Fruit fly (Drosophila melanogaster) whole organism, embryonic: ENCODE measurements around the gene Herc4.

Experiments used
- CG10147 ChIP-seq: fragments of 200-800 bp; sonication (Bioruptor generic); optimal IDR thresholded peaks from 2 replicates; lab custom pipeline; 2019; ENCODE audit warnings: missing biosample characterization, mild to moderate bottlenecking, missing genetic modification characterization, moderate library complexity
- CG15011 ChIP-seq: fragments of 200-800 bp; sonication (Bioruptor generic); optimal IDR thresholded peaks from 3 replicates; lab custom pipeline; 2018; ENCODE audit warnings: missing biosample characterization, mild to moderate bottlenecking, missing genetic modification characterization
- CG2116 ChIP-seq: fragments of 200-800 bp; sonication (Bioruptor generic); optimal IDR thresholded peaks from 3 replicates; lab custom pipeline; 2018; ENCODE audit warnings: missing biosample characterization, mild to moderate bottlenecking, missing genetic modification characterization
- CG32772 ChIP-seq: fragments of 200-800 bp; sonication (Bioruptor generic); IDR thresholded peaks from 2 replicates; pipeline ENCODE4 v1.3.6; 2022; ENCODE audit warnings: missing biosample characterization, missing genetic modification characterization
- CG7357 ChIP-seq: fragments of 200-800 bp; sonication (Bioruptor generic); IDR thresholded peaks from 3 replicates; pipeline ENCODE4 v1.3.6; 2022; ENCODE audit warnings: missing biosample characterization, missing genetic modification characterization
- Dp ChIP-seq: fragments of 200-800 bp; sonication (Bioruptor generic); optimal IDR thresholded peaks from 2 replicates; lab custom pipeline; 2018; ENCODE audit warnings: missing biosample characterization, mild to moderate bottlenecking, missing genetic modification characterization, moderate library complexity
- Hand ChIP-seq: fragments of 200-800 bp; sonication (Bioruptor generic); optimal IDR thresholded peaks from 2 replicates; lab custom pipeline; 2017; ENCODE audit warnings: mild to moderate bottlenecking, missing biosample characterization, missing genetic modification reagents, missing genetic modification characterization
- Nf-YB ChIP-seq: fragments of 200-800 bp; sonication (Bioruptor generic); optimal IDR thresholded peaks from 3 replicates; lab custom pipeline; 2019; ENCODE audit warnings: missing biosample characterization, mild to moderate bottlenecking, missing genetic modification characterization, moderate library complexity
- az2 ChIP-seq: fragments of 200-800 bp; sonication (Bioruptor generic); optimal IDR thresholded peaks from 3 replicates; lab custom pipeline; 2016; ENCODE audit warnings: missing biosample characterization, missing genetic modification characterization
- cato ChIP-seq: fragments of 200-800 bp; sonication (Bioruptor generic); optimal IDR thresholded peaks from 2 replicates; lab custom pipeline; 2016; ENCODE audit warnings: missing biosample characterization, missing genetic modification characterization, borderline replicate concordance
- ewg ChIP-seq: fragments of 200-800 bp; sonication (Bioruptor generic); optimal IDR thresholded peaks from 3 replicates; lab custom pipeline; 2017; ENCODE audit warnings: mild to moderate bottlenecking, missing biosample characterization, missing genetic modification reagents, missing genetic modification characterization
- gro ChIP-seq: fragments of 200-800 bp; sonication (Bioruptor generic); optimal IDR thresholded peaks from 2 replicates; lab custom pipeline; 2016; ENCODE audit warnings: missing biosample characterization, missing genetic modification characterization
- lilli ChIP-seq: fragments of 200-800 bp; sonication (Bioruptor generic); optimal IDR thresholded peaks from 3 replicates; lab custom pipeline; 2016; ENCODE audit warnings: missing biosample characterization, missing genetic modification characterization
- pita ChIP-seq: fragments of 200-800 bp; sonication (Bioruptor generic); optimal IDR thresholded peaks from 2 replicates; lab custom pipeline; 2017; ENCODE audit warnings: missing biosample characterization, mild to moderate bottlenecking, missing genetic modification characterization

dm6 chr3L:1349397-1349796, 35.9 kb downstream of the Herc4 start:
- no peak for TF ChIP-seq CG15011 (GFP tag; lab: Kevin White, UChicago)
- TF ChIP-seq CG2116, result no peak
- TF ChIP-seq CG32772, result no peak
- TF ChIP-seq ewg, result peak; percentile 71
- TF ChIP-seq pita (GFP tag; lab: Kevin White, UChicago), result no peak
- TF ChIP-seq Hand (GFP tag; lab: Kevin White, UChicago), result no peak
- no peak for TF ChIP-seq Nf-YB (GFP tag; lab: Kevin White, UChicago)
- TF ChIP-seq cato (GFP tag; lab: Kevin White, UChicago), result no peak
- TF ChIP-seq CG7357 (GFP tag; lab: Robert Waterston, UW), result no peak
- no peak for TF ChIP-seq CG10147 (GFP tag; lab: Kevin White, UChicago)
- TF ChIP-seq Dp (GFP tag; lab: Kevin White, UChicago), result no peak
- no peak for TF ChIP-seq gro (GFP tag; lab: Kevin White, UChicago)
- no peak for TF ChIP-seq lilli
- TF ChIP-seq az2 (GFP tag; lab: Kevin White, UChicago), result no peak
